Fruit fly (Drosophila melanogaster) whole organism, embryonic: ENCODE data around the gene Vta1.

Source experiments
- Ada2b ChIP-seq: fragments of 200-800 bp; sonication (Bioruptor generic); IDR thresholded peaks from 2 replicates; pipeline ENCODE4 v1.3.6; 2022; ENCODE audit warnings: missing biosample characterization, missing genetic modification characterization
- Adf1 ChIP-seq: fragments of 200-800 bp; sonication (Bioruptor generic); IDR thresholded peaks from 2 replicates; pipeline ENCODE4 v1.3.6; 2022; ENCODE audit warnings: missing biosample characterization, missing genetic modification characterization
- B-H1 ChIP-seq: fragments of 200-800 bp; sonication (Bioruptor generic); IDR thresholded peaks from 3 replicates; pipeline ENCODE4 v1.3.6; 2022; ENCODE audit warnings: missing biosample characterization, missing genetic modification characterization
- CG10654 ChIP-seq: fragments of 200-800 bp; sonication (Bioruptor generic); optimal IDR thresholded peaks from 2 replicates; lab custom pipeline; 2016; ENCODE audit warnings: missing biosample characterization, missing genetic modification characterization
- CG11560 ChIP-seq: fragments of 200-800 bp; sonication (Bioruptor generic); IDR thresholded peaks from 3 replicates; pipeline ENCODE4 v1.3.6; 2022; ENCODE audit warnings: missing biosample characterization, missing genetic modification characterization
- CG12219 ChIP-seq: fragments of 200-800 bp; sonication (Bioruptor generic); optimal IDR thresholded peaks from 3 replicates; lab custom pipeline; 2018; ENCODE audit warnings: missing biosample characterization, mild to moderate bottlenecking, missing genetic modification characterization
- CG15269 ChIP-seq: fragments of 200-800 bp; sonication (Bioruptor generic); optimal IDR thresholded peaks from 2 replicates; lab custom pipeline; 2018; ENCODE audit warnings: missing biosample characterization, mild to moderate bottlenecking, missing genetic modification characterization, moderate library complexity
- CG1603 ChIP-seq: fragments of 200-800 bp; sonication (Bioruptor generic); optimal IDR thresholded peaks from 2 replicates; lab custom pipeline; 2019; ENCODE audit warnings: missing biosample characterization, mild to moderate bottlenecking, missing genetic modification characterization, moderate library complexity
- CG16815 ChIP-seq: fragments of 200-800 bp; sonication (Bioruptor generic); optimal IDR thresholded peaks from 3 replicates; lab custom pipeline; 2017; ENCODE audit warnings: missing biosample characterization, mild to moderate bottlenecking, missing genetic modification characterization
- CG18599 ChIP-seq: fragments of 200-800 bp; sonication (Bioruptor generic); optimal IDR thresholded peaks from 3 replicates; lab custom pipeline; 2017; ENCODE audit warnings: missing biosample characterization, missing genetic modification characterization, mild to moderate bottlenecking, moderate library complexity, missing genetic modification reagents
- CG18619 ChIP-seq: fragments of 200-800 bp; sonication (Bioruptor generic); optimal IDR thresholded peaks from 3 replicates; lab custom pipeline; 2017; ENCODE audit warnings: missing biosample characterization, mild to moderate bottlenecking, missing genetic modification characterization
- CG31388 ChIP-seq: fragments of 200-800 bp; sonication (Bioruptor generic); optimal IDR thresholded peaks from 2 replicates; lab custom pipeline; 2016; ENCODE audit warnings: missing biosample characterization, missing genetic modification characterization
- CG32532 ChIP-seq: fragments of 200-800 bp; sonication (Bioruptor generic); IDR thresholded peaks from 2 replicates; pipeline ENCODE4 v1.3.6; 2022; ENCODE audit warnings: missing biosample characterization, missing genetic modification characterization
- CG42726 ChIP-seq: fragments of 200-800 bp; sonication (Bioruptor generic); IDR thresholded peaks from 2 replicates; pipeline ENCODE4 v1.3.6; 2022; ENCODE audit warnings: missing biosample characterization, missing genetic modification characterization; ENCODE audit not compliant: partially characterized antibody
- CG4328 ChIP-seq: fragments of 200-800 bp; sonication (Bioruptor generic); optimal IDR thresholded peaks from 3 replicates; lab custom pipeline; 2017; ENCODE audit warnings: missing biosample characterization, missing genetic modification reagents, missing genetic modification characterization
- CG4424 ChIP-seq: fragments of 200-800 bp; sonication (Bioruptor generic); optimal IDR thresholded peaks from 3 replicates; lab custom pipeline; 2016; ENCODE audit warnings: missing biosample characterization, missing genetic modification characterization
- CG6683 ChIP-seq: fragments of 200-800 bp; sonication (Bioruptor generic); optimal IDR thresholded peaks from 2 replicates; lab custom pipeline; 2017; ENCODE audit warnings: missing biosample characterization, mild to moderate bottlenecking, missing genetic modification characterization, missing genetic modification reagents
- CG6854 ChIP-seq: fragments of 200-800 bp; sonication (Bioruptor generic); optimal IDR thresholded peaks from 3 replicates; lab custom pipeline; 2017; ENCODE audit warnings: missing biosample characterization, mild to moderate bottlenecking, missing genetic modification characterization
- CG7839 ChIP-seq: fragments of 200-800 bp; sonication (Bioruptor generic); optimal IDR thresholded peaks from 3 replicates; lab custom pipeline; 2018; ENCODE audit warnings: missing biosample characterization, mild to moderate bottlenecking, missing genetic modification characterization, moderate library complexity
- CG7928 ChIP-seq: fragments of 200-800 bp; sonication (Bioruptor generic); optimal IDR thresholded peaks from 2 replicates; lab custom pipeline; 2017; ENCODE audit warnings: missing biosample characterization, mild to moderate bottlenecking, missing genetic modification characterization
- CG9609 ChIP-seq: fragments of 200-800 bp; sonication (Bioruptor generic); optimal IDR thresholded peaks from 3 replicates; lab custom pipeline; 2016; ENCODE audit warnings: missing biosample characterization, missing genetic modification characterization
- CTCF ChIP-seq: fragments of 200-800 bp; sonication (Bioruptor generic); optimal IDR thresholded peaks from 2 replicates; lab custom pipeline; 2017; ENCODE audit warnings: missing biosample characterization, mild to moderate bottlenecking, missing genetic modification characterization, moderate library complexity
- Chrac-16 ChIP-seq: fragments of 200-800 bp; sonication (Bioruptor generic); optimal IDR thresholded peaks from 3 replicates; lab custom pipeline; 2016; ENCODE audit warnings: missing biosample characterization, missing genetic modification characterization
- Deaf1 ChIP-seq: fragments of 200-800 bp; optimal IDR thresholded peaks from 3 replicates; lab custom pipeline; 2019; ENCODE audit warnings: missing biosample characterization, mild to moderate bottlenecking, missing genetic modification characterization, moderate library complexity
- Dll ChIP-seq: fragments of 200-800 bp; sonication (Bioruptor generic); IDR thresholded peaks from 4 replicates; pipeline ENCODE4 v1.3.6; 2022; ENCODE audit warnings: missing biosample characterization, missing genetic modification characterization; ENCODE audit not compliant: partially characterized antibody
- HHEX ChIP-seq: fragments of 200-800 bp; sonication (Bioruptor generic); optimal IDR thresholded peaks from 3 replicates; lab custom pipeline; 2017; ENCODE audit warnings: missing biosample characterization, mild to moderate bottlenecking, missing genetic modification characterization, missing genetic modification reagents
- Hmx ChIP-seq: fragments of 200-800 bp; sonication (Bioruptor generic); optimal IDR thresholded peaks from 2 replicates; lab custom pipeline; 2016; ENCODE audit warnings: missing biosample characterization, missing genetic modification characterization
- Max ChIP-seq: fragments of 200-800 bp; sonication (Bioruptor generic); optimal IDR thresholded peaks from 2 replicates; lab custom pipeline; 2016; ENCODE audit warnings: missing biosample characterization, mild to moderate bottlenecking, missing genetic modification characterization
- Meics ChIP-seq: fragments of 200-800 bp; sonication (Bioruptor generic); optimal IDR thresholded peaks from 2 replicates; lab custom pipeline; 2017; ENCODE audit warnings: missing biosample characterization, mild to moderate bottlenecking, missing genetic modification characterization
- NC2β ChIP-seq: fragments of 200-800 bp; sonication (Bioruptor generic); optimal IDR thresholded peaks from 2 replicates; lab custom pipeline; 2016; ENCODE audit warnings: missing biosample characterization, missing genetic modification characterization
- Nf-YC ChIP-seq: fragments of 200-800 bp; optimal IDR thresholded peaks from 3 replicates; lab custom pipeline; 2019; ENCODE audit warnings: missing biosample characterization, mild to moderate bottlenecking, missing genetic modification characterization, moderate library complexity
- Ptx1 ChIP-seq: fragments of 200-800 bp; sonication (Bioruptor generic); IDR thresholded peaks from 2 replicates; pipeline ENCODE4 v1.3.6; 2022; ENCODE audit warnings: missing biosample characterization, missing genetic modification characterization
- Side ChIP-seq: fragments of 200-800 bp; sonication (Bioruptor generic); optimal IDR thresholded peaks from 2 replicates; lab custom pipeline; 2016; ENCODE audit warnings: missing biosample characterization, missing genetic modification characterization
- ab ChIP-seq: fragments of 200-800 bp; sonication (Bioruptor generic); optimal IDR thresholded peaks from 2 replicates; lab custom pipeline; 2016; ENCODE audit warnings: missing biosample characterization, missing genetic modification characterization
- abd-A ChIP-seq: fragments of 200-800 bp; sonication (Bioruptor generic); optimal IDR thresholded peaks from 3 replicates; lab custom pipeline; 2019; ENCODE audit warnings: missing biosample characterization, mild to moderate bottlenecking, missing genetic modification characterization, moderate library complexity
- az2 ChIP-seq: fragments of 200-800 bp; sonication (Bioruptor generic); optimal IDR thresholded peaks from 3 replicates; lab custom pipeline; 2016; ENCODE audit warnings: missing biosample characterization, missing genetic modification characterization
- bigmax ChIP-seq: fragments of 200-800 bp; sonication (Bioruptor generic); optimal IDR thresholded peaks from 2 replicates; lab custom pipeline; 2018; ENCODE audit warnings: missing biosample characterization, mild to moderate bottlenecking, missing genetic modification characterization
- cas ChIP-seq: fragments of 200-800 bp; sonication (Bioruptor generic); IDR thresholded peaks from 2 replicates; pipeline ENCODE4 v1.3.6; 2022; ENCODE audit warnings: missing biosample characterization, missing genetic modification characterization
- chm ChIP-seq: fragments of 200-800 bp; sonication (Bioruptor generic); IDR thresholded peaks from 2 replicates; pipeline ENCODE4 v1.3.6; 2022; ENCODE audit warnings: missing biosample characterization, missing genetic modification characterization
- crp ChIP-seq, 2 experiments: fragments of 200-800 bp; sonication (Bioruptor generic); optimal IDR thresholded peaks; 2 replicates in 1 of 2; 3 replicates in 1 of 2; lab custom pipeline; 2017; ENCODE audit warnings: missing biosample characterization in 2 of 2, missing genetic modification characterization in 2 of 2, mild to moderate bottlenecking in 1 of 2, moderate library complexity in 1 of 2
- esg ChIP-seq: fragments of 200-800 bp; sonication (Bioruptor generic); conservative IDR thresholded peaks from 2 replicates; pipeline ENCODE4 v1.3.6; 2022; ENCODE audit warnings: missing biosample characterization, missing genetic modification characterization
- gro ChIP-seq: fragments of 200-800 bp; sonication (Bioruptor generic); optimal IDR thresholded peaks from 2 replicates; lab custom pipeline; 2016; ENCODE audit warnings: missing biosample characterization, missing genetic modification characterization
- h ChIP-seq: fragments of >200 bp; optimal IDR thresholded peaks from 2 replicates; lab custom pipeline; 2017
- mam ChIP-seq: fragments of 200-800 bp; sonication (Bioruptor generic); optimal IDR thresholded peaks from 3 replicates; lab custom pipeline; 2016; ENCODE audit warnings: missing biosample characterization, missing genetic modification characterization
- pho ChIP-seq: fragments of 200-800 bp; sonication (Bioruptor generic); optimal IDR thresholded peaks from 2 replicates; lab custom pipeline; 2016; ENCODE audit warnings: missing biosample characterization, missing genetic modification characterization
- pnt ChIP-seq: fragments of 200-800 bp; sonication (Bioruptor generic); optimal IDR thresholded peaks from 3 replicates; lab custom pipeline; 2016; ENCODE audit warnings: missing biosample characterization, missing genetic modification characterization
- pros ChIP-seq: fragments of 200-800 bp; sonication (Bioruptor generic); optimal IDR thresholded peaks from 3 replicates; lab custom pipeline; 2019; ENCODE audit warnings: missing biosample characterization, mild to moderate bottlenecking, missing genetic modification characterization, moderate library complexity
- rib ChIP-seq: fragments of 200-800 bp; sonication (Bioruptor generic); IDR thresholded peaks from 2 replicates; pipeline ENCODE4 v1.3.6; 2022; ENCODE audit warnings: missing biosample characterization, missing genetic modification characterization
- schlank ChIP-seq: fragments of 200-800 bp; sonication (Bioruptor generic); optimal IDR thresholded peaks from 2 replicates; lab custom pipeline; 2018; ENCODE audit warnings: missing biosample characterization, mild to moderate bottlenecking, missing genetic modification characterization
- sima ChIP-seq: fragments of 200-800 bp; sonication (Bioruptor generic); optimal IDR thresholded peaks from 2 replicates; lab custom pipeline; 2016; ENCODE audit warnings: missing biosample characterization, missing genetic modification characterization
- tap ChIP-seq: fragments of 200-800 bp; optimal IDR thresholded peaks from 3 replicates; lab custom pipeline; 2019; ENCODE audit warnings: missing biosample characterization, mild to moderate bottlenecking, missing genetic modification characterization, moderate library complexity
- yki ChIP-seq: fragments of >200 bp; optimal IDR thresholded peaks from 3 replicates; lab custom pipeline; 2018

Gene Vta1

DNA sequence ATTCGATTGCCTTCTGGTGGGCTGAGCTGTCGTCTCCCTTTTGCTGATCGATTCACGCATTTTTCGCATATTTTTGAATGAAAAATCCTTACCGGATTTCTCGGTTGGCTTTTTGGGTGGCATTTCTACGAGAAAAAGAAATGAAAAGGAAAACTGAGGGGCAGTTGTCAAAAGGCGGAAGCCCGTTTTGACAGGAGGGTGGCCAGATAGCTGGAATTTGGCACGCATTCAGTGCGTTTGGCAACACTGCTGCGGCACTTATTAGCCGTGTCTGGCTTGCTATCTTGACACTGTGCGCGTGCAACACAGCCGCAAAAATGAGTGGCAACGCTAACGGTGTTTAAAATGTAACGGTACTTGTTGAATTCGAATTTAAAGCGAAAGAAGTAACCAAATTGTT, 15.8 kb upstream of the Vta1 start, which contains the start of gene RpL23A (continued):
- peak; percentile 96 for TF ChIP-seq CG4328 (GFP tag; lab: Kevin White, UChicago)
- peak; percentile 84 for TF ChIP-seq Ada2b (GFP tag; lab: Robert Waterston, UW)
- TF ChIP-seq pros: peak; percentile 23
- TF ChIP-seq CTCF (GFP tag; lab: Kevin White, UChicago): peak; percentile 65
- peak; percentile 97 for TF ChIP-seq CG18599
- peak; percentile 100 for TF ChIP-seq NC2β (GFP tag; lab: Kevin White, UChicago)
- TF ChIP-seq sima: peak; percentile 93
- TF ChIP-seq CG12219 (GFP tag; lab: Kevin White, UChicago): peak; percentile 88
- peak; percentile 78 for TF ChIP-seq Adf1
- peak; percentile 92 for TF ChIP-seq bigmax (GFP tag; lab: Kevin White, UChicago)
- peak; percentile 62 for TF ChIP-seq abd-A (tag; lab: Kevin White, UChicago)
- TF ChIP-seq Nf-YC (tag; lab: Kevin White, UChicago): peak; percentile 80
- TF ChIP-seq az2: peak; percentile 89
- peak; percentile 97 for TF ChIP-seq chm (GFP tag; lab: Robert Waterston, UW)
- no peak for TF ChIP-seq yki (lab: Kevin White, UChicago)
- TF ChIP-seq CG6854: peak; percentile 85
- TF ChIP-seq CG1603: peak; percentile 100
- peak; percentile 95 for TF ChIP-seq Max (GFP tag; lab: Kevin White, UChicago)
- TF ChIP-seq Side (GFP tag; lab: Kevin White, UChicago): peak; percentile 98
- TF ChIP-seq schlank (tag; lab: Kevin White, UChicago): peak; percentile 95
- peak; percentile 98 for TF ChIP-seq CG9609 (GFP tag; lab: Kevin White, UChicago)
- TF ChIP-seq Meics (GFP tag; lab: Kevin White, UChicago): peak; percentile 98
- TF ChIP-seq Dll (GFP tag; lab: Robert Waterston, UW): no peak
- peak; percentile 95 for TF ChIP-seq CG6683 (GFP tag; lab: Kevin White, UChicago)
- TF ChIP-seq CG32532 (GFP tag; lab: Robert Waterston, UW): peak; percentile 97
- TF ChIP-seq Chrac-16: peak; percentile 89
- TF ChIP-seq pho (GFP tag; lab: Kevin White, UChicago): peak; percentile 97
- TF ChIP-seq CG18619 (GFP tag; lab: Kevin White, UChicago): peak; percentile 98
- peak; percentile 93 for TF ChIP-seq CG4424 (GFP tag; lab: Kevin White, UChicago)
- TF ChIP-seq rib (GFP tag; lab: Robert Waterston, UW): peak; percentile 93
- peak; percentile 88 for TF ChIP-seq CG11560
- TF ChIP-seq CG42726: peak; percentile 83
- peak; percentile 90 for TF ChIP-seq pnt (GFP tag; lab: Kevin White, UChicago)
- TF ChIP-seq esg (GFP tag; lab: Robert Waterston, UW): peak; percentile 66
- peak; percentile 96 for TF ChIP-seq CG10654
- TF ChIP-seq CG7928: peak; percentile 74
- peak; percentile 97 for TF ChIP-seq gro (GFP tag; lab: Kevin White, UChicago)
- peak; percentile 86 for TF ChIP-seq B-H1
- peak; percentile 61 for TF ChIP-seq Deaf1
- peak; percentile 88 for TF ChIP-seq CG16815 (GFP tag; lab: Kevin White, UChicago)
- TF ChIP-seq mam (GFP tag; lab: Kevin White, UChicago): peak; percentile 97
- TF ChIP-seq crp (GFP tag; optimal IDR thresholded peaks at IDR 0.05; lab: Kevin White, UChicago): peak in 1 of 2 experiments; percentile 73
- peak; percentile 86 for TF ChIP-seq CG15269 (tag; lab: Kevin White, UChicago)
- TF ChIP-seq Hmx (GFP tag; lab: Kevin White, UChicago): peak; percentile 70
- peak; percentile 75 for TF ChIP-seq tap (tag; lab: Kevin White, UChicago)
- TF ChIP-seq ab (GFP tag; lab: Kevin White, UChicago): peak; percentile 81
- peak; percentile 95 for TF ChIP-seq Ptx1
- TF ChIP-seq CG31388: peak; percentile 83
- TF ChIP-seq HHEX (GFP tag; lab: Kevin White, UChicago): peak; percentile 97
- peak; percentile 91 for TF ChIP-seq cas (GFP tag; lab: Robert Waterston, UW)
- no peak for TF ChIP-seq h (lab: Kevin White, UChicago)
- TF ChIP-seq CG7839: peak; percentile 91
